Worm (Caenorhabditis elegans) whole organism, young adult: ENCODE results near the gene F40F8.1.

Experiments
- C17E4.6 ChIP-seq: fragments of 200-800 bp; sonication (Bioruptor generic); IDR thresholded peaks from 2 replicates; pipeline ENCODE4 v1.3.6; 2022; ENCODE audit warnings: missing genetic modification reagents, missing genetic modification characterization, missing compliant biosample characterization
- D2030.7 ChIP-seq: fragments of 200-800 bp; sonication (Bioruptor generic); IDR thresholded peaks from 2 replicates; pipeline ENCODE4 v1.3.6; 2022; ENCODE audit warnings: missing genetic modification reagents, missing genetic modification characterization, missing compliant biosample characterization
- F22D6.2 ChIP-seq: sonication (generic microtip); optimal IDR thresholded peaks from 2 replicates; lab custom pipeline; 2016; ENCODE audit warnings: mild to moderate bottlenecking, missing genetic modification characterization, missing compliant biosample characterization
- F57C9.4 ChIP-seq: sonication (generic microtip); optimal IDR thresholded peaks from 2 replicates; lab custom pipeline; 2017; ENCODE audit warnings: mild to moderate bottlenecking, missing genetic modification characterization, missing compliant biosample characterization
- K11D2.4 ChIP-seq: fragments of 200-800 bp; sonication (Bioruptor generic); IDR thresholded peaks from 2 replicates; pipeline ENCODE4 v1.3.6; 2022; ENCODE audit warnings: missing genetic modification reagents, missing genetic modification characterization, missing compliant biosample characterization
- Y56A3A.18 ChIP-seq: fragments of 200-800 bp; sonication (Bioruptor generic); IDR thresholded peaks from 2 replicates; pipeline ENCODE4 v1.3.6; 2022; ENCODE audit warnings: missing genetic modification reagents, missing genetic modification characterization, missing compliant biosample characterization
- Y67H2A.10 ChIP-seq: fragments of 200-800 bp; sonication (Bioruptor generic); conservative IDR thresholded peaks from 2 replicates; pipeline ENCODE4 v1.3.6; 2022; ENCODE audit warnings: missing genetic modification reagents, missing genetic modification characterization, missing compliant biosample characterization
- akir-1 ChIP-seq: fragments of 200-800 bp; sonication (Bioruptor generic); optimal IDR thresholded peaks from 2 replicates; lab custom pipeline; 2018; ENCODE audit warnings: mild to moderate bottlenecking, missing genetic modification characterization, moderate library complexity, missing compliant biosample characterization
- athp-1 ChIP-seq: sonication (generic microtip); optimal IDR thresholded peaks from 2 replicates; lab custom pipeline; 2017; ENCODE audit warnings: mild to moderate bottlenecking, missing genetic modification characterization, missing compliant biosample characterization
- cebp-1 ChIP-seq, 2 experiments: fragments of 200-800 bp in 1 of 2; sonication (Bioruptor generic) in 1 of 2; sonication (generic microtip) in 1 of 2; IDR thresholded peaks in 1 of 2; optimal IDR thresholded peaks in 1 of 2; 2 replicates each; pipeline versions ENCODE4 v1.3.6 to Lab custom; 2017 to 2022; ENCODE audit warnings: missing compliant biosample characterization in 2 of 2, missing genetic modification characterization in 2 of 2, mild to moderate bottlenecking in 1 of 2, missing genetic modification reagents in 1 of 2, moderate library complexity in 1 of 2
- cebp-2 ChIP-seq: fragments of 200-800 bp; sonication (Bioruptor generic); IDR thresholded peaks from 2 replicates; pipeline ENCODE4 v1.3.6; 2022; ENCODE audit warnings: missing genetic modification characterization, missing compliant biosample characterization
- ceh-100 ChIP-seq: fragments of 200-800 bp; sonication (Bioruptor generic); IDR thresholded peaks from 2 replicates; pipeline ENCODE4 v1.3.6; 2022; ENCODE audit warnings: missing genetic modification reagents, missing genetic modification characterization, missing compliant biosample characterization
- ceh-40 ChIP-seq: fragments of 200-800 bp; sonication (Bioruptor generic); IDR thresholded peaks from 2 replicates; pipeline ENCODE4 v1.3.6; 2022; ENCODE audit warnings: missing genetic modification characterization, missing compliant biosample characterization
- ceh-91 ChIP-seq: fragments of 200-800 bp; sonication (Bioruptor generic); IDR thresholded peaks from 2 replicates; pipeline ENCODE4 v1.3.6; 2022; ENCODE audit warnings: missing genetic modification reagents, missing genetic modification characterization, missing compliant biosample characterization
- chd-7 ChIP-seq: sonication (generic microtip); optimal IDR thresholded peaks from 2 replicates; lab custom pipeline; 2016; ENCODE audit warnings: mild to moderate bottlenecking, missing genetic modification characterization, moderate library complexity, missing compliant biosample characterization
- die-1 ChIP-seq: sonication (generic microtip); optimal IDR thresholded peaks from 2 replicates; lab custom pipeline; 2016; ENCODE audit warnings: missing genotype, mild to moderate bottlenecking, missing genetic modification characterization, missing compliant biosample characterization
- dox-1 ChIP-seq: fragments of 200-800 bp; sonication (Bioruptor generic); IDR thresholded peaks from 2 replicates; pipeline ENCODE4 v1.3.6; 2022; ENCODE audit warnings: missing genetic modification reagents, missing genetic modification characterization, missing compliant biosample characterization
- dpff-1 ChIP-seq: sonication (generic microtip); optimal IDR thresholded peaks from 2 replicates; lab custom pipeline; 2017; ENCODE audit warnings: mild to moderate bottlenecking, missing genetic modification characterization, missing compliant biosample characterization
- dpl-1 ChIP-seq: fragments of 150-350 bp; optimal IDR thresholded peaks from 2 replicates; lab custom pipeline; 2014; ENCODE audit warnings: missing biosample characterization, missing genetic modification reagents, missing genetic modification characterization
- egl-18 ChIP-seq: fragments of 200-800 bp; sonication (Bioruptor generic); IDR thresholded peaks from 2 replicates; pipeline ENCODE4 v1.3.6; 2022; ENCODE audit warnings: missing genetic modification reagents, missing genetic modification characterization, missing compliant biosample characterization
- egrh-3 ChIP-seq: fragments of 200-800 bp; sonication (Bioruptor generic); IDR thresholded peaks from 2 replicates; pipeline ENCODE4 v1.3.6; 2022; ENCODE audit warnings: missing genetic modification reagents, missing genetic modification characterization, missing compliant biosample characterization
- ekl-4 ChIP-seq: fragments of 200-800 bp; sonication (Bioruptor generic); IDR thresholded peaks from 2 replicates; pipeline ENCODE4 v1.3.6; 2022; ENCODE audit warnings: missing genetic modification reagents, missing genetic modification characterization, missing compliant biosample characterization
- ets-4 ChIP-seq: fragments of 200-800 bp; sonication (Bioruptor generic); optimal IDR thresholded peaks from 2 replicates; lab custom pipeline; 2018; ENCODE audit warnings: mild to moderate bottlenecking, missing genetic modification characterization, missing compliant biosample characterization
- fkh-3 ChIP-seq: sonication (generic microtip); optimal IDR thresholded peaks from 2 replicates; lab custom pipeline; 2016; ENCODE audit warnings: mild to moderate bottlenecking, missing genetic modification characterization, missing compliant biosample characterization
- gei-17 ChIP-seq: fragments of 200-800 bp; sonication (Bioruptor generic); optimal IDR thresholded peaks from 2 replicates; lab custom pipeline; 2018; ENCODE audit warnings: mild to moderate bottlenecking, missing genetic modification characterization, missing compliant biosample characterization
- hlh-12 ChIP-seq: sonication (generic microtip); optimal IDR thresholded peaks from 2 replicates; lab custom pipeline; 2016; ENCODE audit warnings: missing genetic modification characterization, missing compliant biosample characterization
- lag-1 ChIP-seq: fragments of 200-800 bp; sonication (Bioruptor generic); IDR thresholded peaks from 2 replicates; pipeline ENCODE4 v1.3.6; 2022; ENCODE audit warnings: missing genetic modification reagents, missing genetic modification characterization, missing compliant biosample characterization
- lin-26 ChIP-seq: fragments of 200-800 bp; sonication (Bioruptor generic); IDR thresholded peaks from 2 replicates; pipeline ENCODE4 v1.3.6; 2022; ENCODE audit warnings: missing genetic modification reagents, missing genetic modification characterization, missing compliant biosample characterization
- lin-40 ChIP-seq: sonication (generic microtip); optimal IDR thresholded peaks from 2 replicates; lab custom pipeline; 2016; ENCODE audit warnings: missing genetic modification characterization, mild to moderate bottlenecking, missing compliant biosample characterization, missing genotype, missing genetic modification reagents
- lin-54 ChIP-seq: fragments of 200-800 bp; sonication (Bioruptor generic); optimal IDR thresholded peaks from 2 replicates; lab custom pipeline; 2018; ENCODE audit warnings: mild to moderate bottlenecking, missing genetic modification characterization, missing compliant biosample characterization
- lsy-27 ChIP-seq: sonication (generic microtip); optimal IDR thresholded peaks from 2 replicates; lab custom pipeline; 2017; ENCODE audit warnings: missing genetic modification characterization, mild to moderate bottlenecking, missing compliant biosample characterization, antibody characterized with exemption, missing genotype, borderline replicate concordance; ENCODE audit not compliant: insufficient read depth
- madf-10 ChIP-seq: sonication (generic microtip); optimal IDR thresholded peaks from 2 replicates; lab custom pipeline; 2016; ENCODE audit warnings: mild to moderate bottlenecking, missing genetic modification characterization, missing compliant biosample characterization
- madf-3 ChIP-seq: fragments of 200-800 bp; sonication (Bioruptor generic); IDR thresholded peaks from 2 replicates; pipeline ENCODE4 v1.3.6; 2022; ENCODE audit warnings: missing genetic modification reagents, missing genetic modification characterization, missing compliant biosample characterization
- madf-8 ChIP-seq: fragments of 200-800 bp; sonication (Bioruptor generic); conservative IDR thresholded peaks from 2 replicates; pipeline ENCODE4 v1.3.6; 2022; ENCODE audit warnings: missing genetic modification reagents, missing genetic modification characterization, missing compliant biosample characterization
- mel-28 ChIP-seq: sonication (generic microtip); optimal IDR thresholded peaks from 2 replicates; lab custom pipeline; 2016; ENCODE audit warnings: borderline replicate concordance, mild to moderate bottlenecking, missing genetic modification characterization, missing compliant biosample characterization
- mes-4 ChIP-seq: sonication (generic microtip); optimal IDR thresholded peaks from 2 replicates; lab custom pipeline; 2016; ENCODE audit warnings: missing genotype, missing genetic modification characterization, missing compliant biosample characterization
- nhr-90 ChIP-seq: sonication (generic microtip); optimal IDR thresholded peaks from 2 replicates; lab custom pipeline; 2016; ENCODE audit warnings: missing genotype, mild to moderate bottlenecking, missing genetic modification characterization, missing compliant biosample characterization
- pbrm-1 ChIP-seq: fragments of 200-800 bp; sonication (Bioruptor generic); IDR thresholded peaks from 2 replicates; pipeline ENCODE4 v1.3.6; 2022; ENCODE audit warnings: missing genetic modification reagents, missing genetic modification characterization, missing compliant biosample characterization
- rcor-1 ChIP-seq: fragments of 200-800 bp; sonication (Bioruptor generic); IDR thresholded peaks from 2 replicates; pipeline ENCODE4 v1.3.6; 2022; ENCODE audit warnings: missing genetic modification reagents, missing genetic modification characterization, missing compliant biosample characterization
- sea-2 ChIP-seq: fragments of 200-800 bp; sonication (Bioruptor generic); IDR thresholded peaks from 2 replicates; pipeline ENCODE4 v1.3.6; 2022; ENCODE audit warnings: missing genetic modification characterization, missing compliant biosample characterization
- snpc-1.3 ChIP-seq: sonication (generic microtip); optimal IDR thresholded peaks from 2 replicates; lab custom pipeline; 2017; ENCODE audit warnings: missing genetic modification characterization, mild to moderate bottlenecking, missing compliant biosample characterization, antibody characterized with exemption, moderate library complexity, missing genotype, missing genetic modification reagents; ENCODE audit not compliant: insufficient read depth
- snpc-3.4 ChIP-seq: sonication (generic microtip); optimal IDR thresholded peaks from 2 replicates; lab custom pipeline; 2017; ENCODE audit warnings: missing genetic modification characterization, mild to moderate bottlenecking, missing compliant biosample characterization, antibody characterized with exemption, moderate library complexity, missing genotype, missing genetic modification reagents
- somi-1 ChIP-seq: fragments of 200-800 bp; sonication (Bioruptor generic); optimal IDR thresholded peaks from 2 replicates; lab custom pipeline; 2018; ENCODE audit warnings: mild to moderate bottlenecking, missing genetic modification characterization, missing compliant biosample characterization
- sptf-2 ChIP-seq: fragments of 200-800 bp; sonication (Bioruptor generic); optimal IDR thresholded peaks from 2 replicates; lab custom pipeline; 2018; ENCODE audit warnings: mild to moderate bottlenecking, missing genetic modification characterization, missing compliant biosample characterization
- zfh-2 ChIP-seq: fragments of 200-800 bp; sonication (Bioruptor generic); conservative IDR thresholded peaks from 2 replicates; pipeline ENCODE4 v1.3.6; 2022; ENCODE audit warnings: missing genetic modification reagents, missing genetic modification characterization, missing compliant biosample characterization
- ztf-22 ChIP-seq: fragments of 200-800 bp; sonication (Bioruptor generic); optimal IDR thresholded peaks from 2 replicates; lab custom pipeline; 2018; ENCODE audit warnings: mild to moderate bottlenecking, missing genetic modification characterization, moderate library complexity, missing compliant biosample characterization
- ztf-25 ChIP-seq: fragments of 200-800 bp; sonication (Bioruptor generic); IDR thresholded peaks from 2 replicates; pipeline ENCODE4 v1.3.6; 2022; ENCODE audit warnings: missing genetic modification reagents, missing genetic modification characterization, missing compliant biosample characterization
- ztf-26 ChIP-seq: sonication (generic microtip); optimal IDR thresholded peaks from 2 replicates; lab custom pipeline; 2017; ENCODE audit warnings: missing genetic modification characterization, missing compliant biosample characterization
- ztf-3 ChIP-seq: fragments of 200-800 bp; sonication (Bioruptor generic); optimal IDR thresholded peaks from 2 replicates; lab custom pipeline; 2018; ENCODE audit warnings: mild to moderate bottlenecking, missing genetic modification characterization, missing compliant biosample characterization

The F40F8.1 gene

DNA sequence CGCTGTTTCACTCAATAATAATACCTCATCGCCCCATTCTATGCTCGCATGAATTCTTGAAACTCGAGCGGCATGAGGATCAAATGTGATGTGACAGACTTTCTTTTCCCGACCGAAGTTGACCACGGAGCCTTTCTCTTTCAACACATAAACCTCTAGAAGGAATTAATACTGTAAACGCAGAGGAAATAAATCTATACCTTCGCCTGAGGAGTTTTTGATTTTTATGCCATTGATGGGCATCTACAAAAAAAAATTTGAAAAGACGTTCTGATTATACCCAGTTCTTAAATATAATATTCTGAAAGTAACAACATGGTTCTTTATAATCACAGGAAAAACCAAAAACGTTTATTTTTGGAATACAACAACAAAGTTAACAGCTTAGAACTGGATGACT is 31.2 kb upstream of the F40F8.1 start, which contains the start of gene nbs-1:
Gene nbs-1 (minus strand): TSS at position 246 of the 400 bp plus-strand sequence.
- TF ChIP-seq cebp-2 (GFP tag; lab: Robert Waterston, UW) = no peak
- no peak for TF ChIP-seq F22D6.2 (tag; lab: Kevin White, UChicago)
- TF ChIP-seq lin-40 = no peak
- TF ChIP-seq egrh-3 (GFP tag; lab: Robert Waterston, UW) = no peak
- no peak for TF ChIP-seq snpc-1.3 (tag; lab: Kevin White, UChicago)
- TF ChIP-seq K11D2.4 (GFP tag; lab: Robert Waterston, UW) = no peak
- no peak for TF ChIP-seq somi-1 (GFP tag; lab: Kevin White, UChicago)
- TF ChIP-seq C17E4.6 = 0 out of 2 replicates have a peak, but pooled peaks have one; percentile 34
- TF ChIP-seq ceh-91 (GFP tag; lab: Robert Waterston, UW) = no peak
- peak; percentile 75 for TF ChIP-seq ekl-4 (GFP tag; lab: Robert Waterston, UW)
- TF ChIP-seq dox-1 (GFP tag; lab: Robert Waterston, UW) = no peak
- TF ChIP-seq Y67H2A.10 (GFP tag; lab: Robert Waterston, UW) = no peak
- no peak for TF ChIP-seq dpl-1
- TF ChIP-seq nhr-90 (tag; lab: Kevin White, UChicago) = no peak
- TF ChIP-seq ztf-25 (GFP tag; lab: Robert Waterston, UW) = no peak
- peak; percentile 24; the same call in 1 of the 2 replicates for TF ChIP-seq ceh-100 (GFP tag; lab: Robert Waterston, UW)
- peak; percentile 60 for TF ChIP-seq rcor-1 (GFP tag; lab: Robert Waterston, UW)
- TF ChIP-seq ztf-26 (tag; lab: Kevin White, UChicago) = no peak
- TF ChIP-seq snpc-3.4 (tag; lab: Kevin White, UChicago) = peak; percentile 27
- TF ChIP-seq gei-17 (GFP tag; lab: Kevin White, UChicago) = no peak
- TF ChIP-seq sea-2 = no peak
- no peak for TF ChIP-seq egl-18 (GFP tag; lab: Robert Waterston, UW)
- no peak for TF ChIP-seq hlh-12
- TF ChIP-seq lin-54 (GFP tag; lab: Kevin White, UChicago) = peak; percentile 41
- no peak for TF ChIP-seq lag-1 (GFP tag; lab: Robert Waterston, UW)
- no peak for TF ChIP-seq madf-8 (GFP tag; lab: Robert Waterston, UW)
- no peak for TF ChIP-seq madf-10 (tag; lab: Kevin White, UChicago)
- TF ChIP-seq cebp-1 (GFP tag; IDR thresholded peaks at IDR 0.05; lab: Robert Waterston, UW) = no peak
- TF ChIP-seq cebp-1 (tag; optimal IDR thresholded peaks at IDR 0.05; lab: Kevin White, UChicago) = no peak
- no peak; the same call in 1 of the 2 replicates for TF ChIP-seq D2030.7 (GFP tag; lab: Robert Waterston, UW)
- no peak for TF ChIP-seq ets-4 (GFP tag; lab: Kevin White, UChicago)
- no peak for TF ChIP-seq sptf-2
- TF ChIP-seq zfh-2 (GFP tag; lab: Robert Waterston, UW) = no peak
- peak; percentile 28 for TF ChIP-seq chd-7
- TF ChIP-seq mes-4 (tag; lab: Kevin White, UChicago) = no peak
- no peak for TF ChIP-seq pbrm-1
- peak; percentile 49; the same call in 1 of the 2 replicates for TF ChIP-seq madf-3 (GFP tag; lab: Robert Waterston, UW)
- no peak for TF ChIP-seq ztf-22 (GFP tag; lab: Kevin White, UChicago)
- 0 out of 2 replicates have a peak, but pooled peaks have one; percentile 9 for TF ChIP-seq Y56A3A.18 (GFP tag; lab: Robert Waterston, UW)
- TF ChIP-seq ztf-3 (GFP tag; lab: Kevin White, UChicago) = no peak
- no peak for TF ChIP-seq F57C9.4
- peak; percentile 16 for TF ChIP-seq fkh-3 (tag; lab: Kevin White, UChicago)
- TF ChIP-seq athp-1 (tag; lab: Kevin White, UChicago) = peak; percentile 12
- TF ChIP-seq dpff-1 (tag; lab: Kevin White, UChicago) = no peak
- no peak for TF ChIP-seq mel-28 (tag; lab: Kevin White, UChicago)
- no peak for TF ChIP-seq lsy-27 (tag; lab: Kevin White, UChicago)
- TF ChIP-seq akir-1 = no peak
- 0 out of 2 replicates have a peak, but pooled peaks have one; percentile 57 for TF ChIP-seq lin-26 (GFP tag; lab: Robert Waterston, UW)
- TF ChIP-seq die-1 (tag; lab: Kevin White, UChicago) = no peak
- TF ChIP-seq ceh-40 (GFP tag; lab: Robert Waterston, UW) = no peak
